Fruit fly (Drosophila melanogaster): Measurements from ENCODE around the gene pn.

The pn gene

DNA sequence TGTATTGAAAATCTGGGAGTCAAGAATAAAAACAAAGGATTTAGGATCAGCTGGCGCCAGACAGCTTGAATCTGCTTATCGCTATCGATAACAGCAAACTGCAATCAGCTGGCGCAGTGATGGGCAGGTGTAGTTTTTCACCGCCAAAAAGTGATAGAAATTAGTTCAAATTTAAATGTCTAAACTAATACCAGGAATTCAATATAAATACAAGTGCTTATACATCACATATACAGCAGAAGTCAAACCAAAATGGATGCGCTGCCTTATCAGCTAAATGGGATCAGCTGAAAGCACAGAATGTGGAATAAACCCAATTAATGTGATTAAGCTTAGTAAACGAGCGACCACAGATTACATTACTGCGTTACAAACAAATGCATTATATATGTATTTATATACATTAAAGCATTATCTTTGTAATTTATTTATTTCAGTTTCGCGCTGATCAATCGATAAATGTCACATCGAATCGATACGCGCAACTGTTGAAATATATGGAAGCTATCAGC, at the start of gene pn:
Gene pn (plus strand): TSS at position 462 of the 512 bp plus-strand sequence.
- TF ChIP-seq CG17801 (GFP tag; optimal IDR thresholded peaks at IDR 0.05; ENCODE audit: partially characterized antibody): no peak

dm6 chrX:2134226-2134880, 46.7 kb upstream of the pn start:
- TF ChIP-seq CG17801 (GFP tag; optimal IDR thresholded peaks at IDR 0.05; ENCODE audit: partially characterized antibody): no peak

- TF ChIP-seq CG17801 (GFP tag; optimal IDR thresholded peaks at IDR 0.05; ENCODE audit: partially characterized antibody): peak; percentile 88
These were observed 45.8 kb upstream of the pn start for dm6 chrX:2134965-2135758.

DNA sequence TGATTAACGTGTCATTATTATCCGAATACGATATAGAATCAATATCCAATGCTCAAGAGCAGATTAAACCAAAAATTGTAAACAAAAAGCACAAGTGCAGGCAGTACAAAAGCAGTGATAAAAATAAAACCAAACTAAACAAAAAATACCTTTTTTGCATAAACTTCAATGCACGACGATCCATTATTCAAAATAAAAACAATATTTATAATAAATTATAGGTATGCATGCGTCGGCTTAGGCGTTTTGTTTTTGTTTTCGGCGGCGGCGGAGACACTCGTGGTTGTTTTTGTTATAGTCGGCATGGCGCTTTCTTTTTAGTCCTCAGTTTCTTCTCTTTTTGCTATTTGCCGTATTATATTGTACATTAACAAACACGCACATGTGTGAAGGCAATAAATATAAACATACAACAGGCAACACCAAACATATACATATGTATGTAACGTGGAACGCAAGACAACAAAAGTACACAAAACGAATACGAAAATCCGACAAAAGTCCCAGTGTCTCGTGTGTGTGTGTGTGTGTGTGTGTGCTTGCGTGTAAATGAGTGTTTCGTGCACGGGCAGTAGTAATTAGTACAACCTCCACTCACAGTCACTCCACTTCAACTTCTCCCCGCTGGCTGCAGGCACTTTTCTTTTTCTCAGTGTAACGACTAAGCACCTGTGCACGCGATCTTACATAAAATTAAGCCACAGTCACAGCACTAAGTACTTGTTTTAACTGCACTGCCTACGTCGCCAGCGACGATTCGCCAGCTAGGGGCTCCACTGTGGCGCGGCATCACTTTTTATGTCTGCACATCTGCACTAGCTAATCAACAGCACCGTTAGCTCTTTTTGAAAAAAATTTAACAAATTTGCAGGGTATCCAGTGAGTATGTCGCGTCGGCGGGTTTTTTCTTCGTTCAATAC, 44.9 kb upstream of the pn start:
- TF ChIP-seq CG17801 (GFP tag; optimal IDR thresholded peaks at IDR 0.05; ENCODE audit: partially characterized antibody): no peak

dm6 chrX:2136831-2137452, 44.1 kb upstream of the pn start:
- TF ChIP-seq CG17801 (GFP tag; optimal IDR thresholded peaks at IDR 0.05; ENCODE audit: partially characterized antibody): peak; percentile 97

DNA sequence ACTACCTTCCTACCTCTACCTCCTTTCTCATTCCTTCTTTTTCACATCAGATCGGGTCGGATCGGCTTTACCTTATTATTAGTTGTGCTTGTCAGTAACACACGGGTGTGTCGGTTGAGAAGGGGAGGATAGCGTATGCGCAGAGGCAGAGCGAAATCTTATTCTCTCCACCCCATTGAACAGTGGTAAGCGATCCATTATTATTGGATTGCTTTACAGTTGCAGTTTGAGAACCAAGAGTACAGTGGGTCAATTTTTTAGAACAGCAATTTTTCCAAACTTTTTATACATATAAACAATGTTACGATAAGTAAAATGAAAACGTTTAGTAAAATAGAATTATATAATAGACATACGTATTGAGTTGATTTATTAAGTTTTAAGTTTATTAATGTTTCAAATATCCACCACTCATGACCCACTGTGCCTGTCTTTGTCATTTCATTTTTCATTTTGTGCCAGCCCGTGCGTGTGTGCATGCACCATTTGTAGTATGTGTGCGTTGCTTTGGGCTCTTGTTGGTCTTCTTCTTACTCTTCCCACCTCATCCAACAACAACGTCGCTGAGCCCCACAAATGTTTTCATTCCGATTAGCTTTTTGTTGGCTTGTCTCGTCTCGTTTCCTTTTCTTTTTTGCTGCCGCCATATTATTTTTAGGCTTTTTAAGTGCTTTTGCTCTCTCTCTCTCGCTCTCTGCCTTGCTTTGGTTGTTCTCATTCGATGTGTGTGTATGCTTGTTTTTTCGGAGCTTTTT, 43.2 kb upstream of the pn start:
- peak; percentile 97 for TF ChIP-seq CG17801 (GFP tag; optimal IDR thresholded peaks at IDR 0.05; ENCODE audit: partially characterized antibody)

DNA sequence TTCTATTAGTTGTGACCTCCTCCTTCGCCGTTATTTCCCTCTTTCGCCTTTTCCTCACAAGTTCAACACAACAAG, 42.8 kb upstream of the pn start, which contains the start of gene ph-p:
Gene ph-p (minus strand): TSS at position 30 of the 75 bp plus-strand sequence.
- TF ChIP-seq CG17801 (GFP tag; optimal IDR thresholded peaks at IDR 0.05; ENCODE audit: partially characterized antibody): no peak

DNA sequence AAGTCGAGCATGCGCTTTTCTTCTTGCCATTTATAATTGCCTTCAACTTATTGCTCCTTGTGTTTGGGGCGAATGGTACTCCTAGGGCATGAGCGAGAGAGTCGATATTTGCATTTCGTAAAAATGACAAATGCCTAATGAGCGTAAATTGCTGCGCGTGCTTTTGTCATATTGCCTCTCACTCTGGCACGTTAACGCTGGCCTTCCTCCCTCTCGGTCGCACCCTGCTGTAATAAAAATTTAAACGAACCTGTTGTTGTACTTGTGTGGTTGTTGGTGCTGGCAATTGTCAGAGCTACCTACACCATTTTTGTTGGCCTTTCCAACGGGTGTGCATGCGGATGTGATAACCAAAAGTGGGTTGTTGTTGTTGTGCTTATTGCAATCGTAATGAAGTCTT, 42.6 kb upstream of the pn start:
- no peak for TF ChIP-seq CG17801 (GFP tag; optimal IDR thresholded peaks at IDR 0.05; ENCODE audit: partially characterized antibody)

- TF ChIP-seq CG17801 (GFP tag; optimal IDR thresholded peaks at IDR 0.05; ENCODE audit: partially characterized antibody): no peak
These were observed 41.4 kb upstream of the pn start for dm6 chrX:2139610-2140009.

DNA sequence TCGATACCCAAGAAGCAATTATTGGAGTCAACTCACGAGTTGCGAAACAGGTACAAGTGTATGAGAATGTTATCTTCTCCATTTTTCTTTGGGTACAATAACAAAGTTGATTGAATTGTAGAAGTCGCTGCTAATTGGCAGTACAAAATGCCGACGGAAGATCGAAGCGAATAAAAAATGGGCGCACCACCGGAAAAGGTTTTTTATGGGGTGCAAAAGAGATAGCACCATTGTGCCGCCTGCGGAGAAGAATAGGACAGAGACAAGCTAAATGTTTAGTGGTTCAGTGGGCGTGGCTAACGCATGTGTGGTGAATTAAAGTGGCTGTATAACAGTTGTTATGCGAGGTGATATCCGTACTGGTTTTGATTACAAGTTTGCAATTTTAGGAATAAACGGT, 40.5 kb upstream of the pn start:
- TF ChIP-seq CG17801 (GFP tag; optimal IDR thresholded peaks at IDR 0.05; ENCODE audit: partially characterized antibody): no peak

DNA sequence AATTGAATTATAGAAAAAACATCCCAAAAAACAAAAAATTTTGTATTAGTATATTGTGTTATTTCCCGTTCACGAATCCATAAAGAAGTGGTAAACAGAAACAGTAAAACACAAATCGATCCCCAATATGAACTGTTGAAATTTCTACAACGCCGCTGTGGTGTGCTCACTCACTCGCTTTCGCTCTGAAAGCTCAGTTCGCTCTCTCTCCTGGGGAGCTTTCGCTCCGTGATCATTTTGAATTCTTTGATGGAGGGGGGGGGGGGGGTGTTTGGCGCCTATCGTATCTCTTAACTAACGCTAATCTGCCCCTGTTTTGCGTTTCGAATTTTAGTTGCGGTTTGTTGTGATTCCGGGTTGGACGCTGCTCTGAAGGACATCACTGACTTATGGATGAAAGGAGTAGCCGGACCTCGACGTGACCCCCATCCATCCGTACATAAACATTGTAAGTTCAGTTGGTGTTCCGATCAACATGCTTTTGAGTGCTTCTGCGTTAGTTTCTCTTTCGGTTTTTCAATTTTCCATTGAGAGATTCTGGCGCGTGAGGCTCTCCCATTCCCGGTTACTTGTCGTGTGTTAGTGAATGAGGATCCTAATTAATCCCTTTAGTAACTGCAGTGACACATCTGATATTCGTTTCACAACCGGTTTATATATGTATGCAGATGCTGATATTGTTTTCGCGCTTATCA, 39.7 kb upstream of the pn start, which contains the start of gene D2hgdh:
Gene D2hgdh (plus strand): TSS at position 331 of the 695 bp plus-strand sequence.
- peak; percentile 2 for TF ChIP-seq CG17801 (GFP tag; optimal IDR thresholded peaks at IDR 0.05; ENCODE audit: partially characterized antibody)

DNA sequence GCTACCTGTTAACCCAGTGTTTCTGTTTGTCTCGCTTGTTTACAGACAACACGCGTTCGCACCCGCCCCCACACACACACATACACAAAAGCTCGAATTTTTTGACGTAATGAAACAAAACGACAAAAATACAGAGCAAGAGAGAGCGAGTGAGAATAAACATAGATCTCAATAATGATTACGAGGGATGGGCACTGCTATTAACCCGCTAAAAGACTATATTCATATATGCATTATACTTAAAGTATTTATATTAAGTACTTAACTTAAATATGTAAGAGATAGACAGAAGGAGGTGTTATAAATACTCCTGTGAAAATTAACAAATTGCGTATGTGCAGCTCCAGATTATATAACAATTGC, 39.2 kb upstream of the pn start:
- peak; percentile 53 for TF ChIP-seq CG17801 (GFP tag; optimal IDR thresholded peaks at IDR 0.05; ENCODE audit: partially characterized antibody)

dm6 chrX:2142275-2142934, 38.6 kb upstream of the pn start:
- TF ChIP-seq CG17801 (GFP tag; optimal IDR thresholded peaks at IDR 0.05; ENCODE audit: partially characterized antibody): no peak

- no peak for TF ChIP-seq CG17801 (GFP tag; optimal IDR thresholded peaks at IDR 0.05; ENCODE audit: partially characterized antibody)
These were observed 38.1 kb upstream of the pn start for dm6 chrX:2142935-2143312.

Measured in ovary, adult (tissue).